Fruit fly (Drosophila melanogaster): ENCODE measurements around the gene Npc2b.

The Npc2b gene

dm6 chr3R:14125479-14126121 is 36.3 kb downstream of the Npc2b start, which contains the start of the genes 140up and Polr2B (continued):
- TF ChIP-seq croc (GFP tag; conservative IDR thresholded peaks at IDR 0.05): peak; percentile 86
- peak; percentile 83 to 95 for TF ChIP-seq dpn (GFP tag; optimal IDR thresholded peaks at IDR 0.05)
- peak; percentile 85 for TF ChIP-seq CG11723 (GFP tag; optimal IDR thresholded peaks at IDR 0.05)
- TF ChIP-seq Elba2 (GFP tag; optimal IDR thresholded peaks at IDR 0.05): peak; percentile 70
- TF ChIP-seq Max (GFP tag; optimal IDR thresholded peaks at IDR 0.05): peak; percentile 89
- peak; percentile 92 for TF ChIP-seq unpg (GFP tag; optimal IDR thresholded peaks at IDR 0.05)
- TF ChIP-seq Opbp (GFP tag; IDR thresholded peaks at IDR 0.05; ENCODE audit: partially characterized antibody): no peak
- peak; percentile 78 for TF ChIP-seq chn (GFP tag; optimal IDR thresholded peaks at IDR 0.05)
- peak; percentile 96 for TF ChIP-seq Xbp1 (GFP tag; optimal IDR thresholded peaks at IDR 0.05)
- TF ChIP-seq chm (GFP tag; IDR thresholded peaks at IDR 0.05): 0 out of 2 replicates have a peak, but pooled peaks have one; percentile 43
- TF ChIP-seq CG4730 (GFP tag; IDR thresholded peaks at IDR 0.05): peak; percentile 88
- peak; percentile 86 for TF ChIP-seq CG31224 (GFP tag; IDR thresholded peaks at IDR 0.05)
- TF ChIP-seq ssp (GFP tag; IDR thresholded peaks at IDR 0.05): peak; percentile 89
- TF ChIP-seq Oli (tag; optimal IDR thresholded peaks at IDR 0.05): peak; percentile 92
- no peak for TF ChIP-seq zen2 (GFP tag; IDR thresholded peaks at IDR 0.05; ENCODE audit: partially characterized antibody)
- peak; percentile 90 for TF ChIP-seq twi (tag; optimal IDR thresholded peaks at IDR 0.05)
- TF ChIP-seq bsh (GFP tag; optimal IDR thresholded peaks at IDR 0.05): peak in 1 of 2 experiments; percentile 93
- peak; percentile 90 for TF ChIP-seq esg (GFP tag; conservative IDR thresholded peaks at IDR 0.05)
- TF ChIP-seq ftz-f1 (GFP tag; optimal IDR thresholded peaks at IDR 0.05): peak; percentile 18
- peak; percentile 62 for TF ChIP-seq ab (GFP tag; optimal IDR thresholded peaks at IDR 0.05)
- peak; percentile 94 for TF ChIP-seq CG8924 (tag; optimal IDR thresholded peaks at IDR 0.05)
- no peak for TF ChIP-seq CG6683 (GFP tag; optimal IDR thresholded peaks at IDR 0.05)
- TF ChIP-seq slou (GFP tag; optimal IDR thresholded peaks at IDR 0.05): peak; percentile 86
- TF ChIP-seq Lpt (GFP tag; optimal IDR thresholded peaks at IDR 0.05): no peak
- TF ChIP-seq Meics (GFP tag; optimal IDR thresholded peaks at IDR 0.05): peak; percentile 92
- TF ChIP-seq CG1832 (GFP tag; optimal IDR thresholded peaks at IDR 0.05): no peak
- peak; percentile 91 for TF ChIP-seq CG18619 (GFP tag; optimal IDR thresholded peaks at IDR 0.05)
- peak; percentile 72 for TF ChIP-seq dati (GFP tag; IDR thresholded peaks at IDR 0.05)
- peak; percentile 95 for TF ChIP-seq CG13424 (tag; optimal IDR thresholded peaks at IDR 0.05)
- peak; percentile 52; the same call in 1 of the 2 replicates for TF ChIP-seq CG4360 (GFP tag; IDR thresholded peaks at IDR 0.05)
- peak; percentile 53; the same call in 1 of the 2 replicates for TF ChIP-seq Gsc (GFP tag; IDR thresholded peaks at IDR 0.05)
- peak; percentile 92 for TF ChIP-seq CG14441 (GFP tag; IDR thresholded peaks at IDR 0.05)
- peak; percentile 94 for TF ChIP-seq CG7839 (tag; optimal IDR thresholded peaks at IDR 0.05)
- no peak for TF ChIP-seq Hey (tag; optimal IDR thresholded peaks at IDR 0.05)
- TF ChIP-seq Rx (GFP tag; IDR thresholded peaks at IDR 0.05): peak; percentile 82
- peak; percentile 90 for TF ChIP-seq CG10979 (tag; optimal IDR thresholded peaks at IDR 0.05)
- peak; percentile 95 for TF ChIP-seq sens (GFP tag)
- TF ChIP-seq lola (GFP tag; optimal IDR thresholded peaks at IDR 0.05): peak in 1 of 3 experiments; percentile 93
- TF ChIP-seq pfk (GFP tag; optimal IDR thresholded peaks at IDR 0.05): no peak
- TF ChIP-seq Bdp1 (GFP tag; optimal IDR thresholded peaks at IDR 0.05): peak; percentile 78
- TF ChIP-seq Hmr (GFP tag; optimal IDR thresholded peaks at IDR 0.05): peak; percentile 94
- TF ChIP-seq onecut (GFP tag; IDR thresholded peaks at IDR 0.05): peak; percentile 75
- peak; percentile 88 for TF ChIP-seq Ada2b (GFP tag; IDR thresholded peaks at IDR 0.05)
- TF ChIP-seq NFAT (GFP tag; IDR thresholded peaks at IDR 0.05): peak; percentile 92
- peak; percentile 76 for TF ChIP-seq CG6254 (GFP tag; optimal IDR thresholded peaks at IDR 0.05)
- TF ChIP-seq ac (GFP tag; optimal IDR thresholded peaks at IDR 0.05): peak; percentile 12
- no peak for TF ChIP-seq CG12071 (GFP tag; optimal IDR thresholded peaks at IDR 0.05)
- peak; percentile 100 for TF ChIP-seq CG10267 (tag; optimal IDR thresholded peaks at IDR 0.05)
- no peak for TF ChIP-seq fru (optimal IDR thresholded peaks at IDR 0.05)
- peak; percentile 90 for TF ChIP-seq nerfin-1 (tag; optimal IDR thresholded peaks at IDR 0.05)

Measured in whole organism, embryonic.